Fruit fly (Drosophila melanogaster): ENCODE data around the gene CG5953.

Gene CG5953

DNA sequence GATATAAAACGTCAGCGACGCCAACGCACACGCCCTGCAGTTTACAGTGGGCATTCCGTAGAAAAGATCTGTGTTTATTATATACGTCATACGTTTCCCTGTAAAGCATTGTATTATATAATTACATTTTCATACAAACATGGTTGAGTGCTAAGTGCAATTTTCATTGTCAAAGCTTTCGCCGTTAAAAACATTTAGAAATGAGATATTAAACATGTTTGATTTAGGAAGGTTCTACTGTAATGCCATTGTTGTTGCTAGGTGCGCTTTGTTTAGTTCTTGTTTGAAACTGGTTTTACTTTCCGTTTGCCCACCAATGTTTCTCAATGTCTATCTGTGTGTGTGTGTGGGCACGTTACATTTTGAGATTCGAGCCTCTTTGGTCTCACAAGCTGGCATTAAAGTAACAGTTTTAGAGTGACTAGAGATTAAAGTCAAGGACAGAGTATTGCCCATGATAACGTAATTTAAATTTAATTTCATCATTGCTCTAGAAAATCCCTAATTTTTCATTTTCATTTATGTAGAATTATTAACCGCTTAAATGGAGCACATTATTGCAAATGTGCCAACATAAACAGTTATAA lies 40.0 kb downstream of the CG5953 start (continued):
- TF ChIP-seq vfl (GFP tag; optimal IDR thresholded peaks at IDR 0.05) (no peak), Abd-B (GFP tag; optimal IDR thresholded peaks at IDR 0.05) (peak; percentile 71), CG12942 (GFP tag; optimal IDR thresholded peaks at IDR 0.05) (peak; percentile 57), CG17328 (GFP tag; IDR thresholded peaks at IDR 0.05) (peak; percentile 87), CG7987 (GFP tag; optimal IDR thresholded peaks at IDR 0.05) (no peak), BEAF-32 (GFP tag; optimal IDR thresholded peaks at IDR 0.05) (no peak), hbn (GFP tag; IDR thresholded peaks at IDR 0.05; ENCODE audit: partially characterized antibody) (no peak), ftz-f1 (GFP tag; optimal IDR thresholded peaks at IDR 0.05) (no peak), CG34224 (GFP tag; IDR thresholded peaks at IDR 0.05; ENCODE audit: partially characterized antibody) (no peak), oc (tag; optimal IDR thresholded peaks at IDR 0.05) (peak; percentile 63), Neu2 (GFP tag; optimal IDR thresholded peaks at IDR 0.05; ENCODE audit: borderline replicate concordance) (no peak), CG33557 (GFP tag; optimal IDR thresholded peaks at IDR 0.05) (peak; percentile 76), CG15696 (tag; optimal IDR thresholded peaks at IDR 0.05) (peak; percentile 82), Scr (GFP tag; IDR thresholded peaks at IDR 0.05; ENCODE audit: partially characterized antibody) (no peak), tap (tag; optimal IDR thresholded peaks at IDR 0.05) (peak; percentile 78), C15 (GFP tag; IDR thresholded peaks at IDR 0.05) (no peak), CG43689 (GFP tag; IDR thresholded peaks at IDR 0.05) (0 out of 2 replicates have a peak, but pooled peaks have one; percentile 42), CG2120 (GFP tag; optimal IDR thresholded peaks at IDR 0.05) (peak; percentile 77), dati (GFP tag; IDR thresholded peaks at IDR 0.05) (no peak), CG13296 (GFP tag; optimal IDR thresholded peaks at IDR 0.05) (peak; percentile 75), CG4820 (GFP tag; optimal IDR thresholded peaks at IDR 0.05) (peak; percentile 67), CG12391 (tag; optimal IDR thresholded peaks at IDR 0.05) (peak; percentile 85), CG7839 (tag; optimal IDR thresholded peaks at IDR 0.05) (peak; percentile 88), CG10654 (GFP tag; optimal IDR thresholded peaks at IDR 0.05) (peak; percentile 28), tgo (GFP tag; IDR thresholded peaks at IDR 0.05) (peak; percentile 79), nmo (GFP tag; optimal IDR thresholded peaks at IDR 0.05) (peak; percentile 81), repo (GFP tag; optimal IDR thresholded peaks at IDR 0.05) (peak; percentile 32), onecut (GFP tag; IDR thresholded peaks at IDR 0.05) (peak; percentile 72), CG12219 (GFP tag; optimal IDR thresholded peaks at IDR 0.05) (peak; percentile 88), CG11456 (GFP tag; IDR thresholded peaks at IDR 0.05) (peak; percentile 62; the same call in 1 of the 3 replicates), CG12659 (GFP tag; optimal IDR thresholded peaks at IDR 0.05) (peak; percentile 64), CG3281 (GFP tag; optimal IDR thresholded peaks at IDR 0.05) (peak; percentile 71), ATbp (GFP tag; optimal IDR thresholded peaks at IDR 0.05) (peak; percentile 72), HmgZ (tag; optimal IDR thresholded peaks at IDR 0.05) (peak; percentile 58), CG9876 (GFP tag; optimal IDR thresholded peaks at IDR 0.05) (no peak), Gsc (GFP tag; IDR thresholded peaks at IDR 0.05) (no peak), CG12299 (tag; optimal IDR thresholded peaks at IDR 0.05) (peak; percentile 70), gsb (GFP tag; IDR thresholded peaks at IDR 0.05) (peak; percentile 63), CG16779 (GFP tag; IDR thresholded peaks at IDR 0.05) (no peak), CG17802 (tag; optimal IDR thresholded peaks at IDR 0.05) (peak; percentile 39), gt (GFP tag; IDR thresholded peaks at IDR 0.05) (no peak), ap (GFP tag; IDR thresholded peaks at IDR 0.05) (peak; percentile 57; the same call in 1 of the 2 replicates), Myb (GFP tag; optimal IDR thresholded peaks at IDR 0.05) (peak; percentile 48), CG32767 (GFP tag; IDR thresholded peaks at IDR 0.05) (peak; percentile 67; the same call in 1 of the 2 replicates), B-H2 (GFP tag; optimal IDR thresholded peaks at IDR 0.05) (peak; percentile 40), CG5180 (GFP tag; optimal IDR thresholded peaks at IDR 0.05) (peak; percentile 48), E2f1 (GFP tag; IDR thresholded peaks at IDR 0.05) (peak; percentile 76), Usf (GFP tag; optimal IDR thresholded peaks at IDR 0.05) (peak; percentile 22), CG13624 (GFP tag; optimal IDR thresholded peaks at IDR 0.05) (peak; percentile 6)
